Worm (Caenorhabditis elegans): Measurements from ENCODE around the gene K09A9.6.
A peak's percentile ranks its signal among the peaks of the same experiment; 100 is the strongest.

Gene K09A9.6

DNA sequence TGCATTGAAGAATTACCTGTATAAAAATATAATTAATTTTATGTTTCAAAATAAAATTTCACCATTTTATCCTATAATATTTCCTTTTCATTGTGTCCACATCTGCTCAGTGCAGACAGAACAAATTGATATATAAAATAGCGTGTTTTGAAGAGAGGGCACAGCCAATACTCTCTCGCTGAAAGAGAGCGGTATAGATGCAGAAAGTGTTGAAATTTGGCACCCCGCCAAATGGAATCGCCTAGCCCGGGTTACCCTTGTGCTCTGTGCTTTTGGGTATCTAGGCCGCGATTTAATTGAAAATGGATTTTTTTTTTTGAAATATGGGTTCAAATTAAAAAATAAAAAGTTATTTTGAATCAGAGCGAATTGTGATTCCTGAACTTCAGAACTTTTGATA is 40.1 kb downstream of the K09A9.6 start:
- peak; percentile 67 for TF ChIP-seq ceh-34 (tag; optimal IDR thresholded peaks at IDR 0.05)
- no peak for TF ChIP-seq odd-2 (tag; optimal IDR thresholded peaks at IDR 0.05)
- TF ChIP-seq unc-42 (tag; optimal IDR thresholded peaks at IDR 0.05): peak; percentile 29

DNA sequence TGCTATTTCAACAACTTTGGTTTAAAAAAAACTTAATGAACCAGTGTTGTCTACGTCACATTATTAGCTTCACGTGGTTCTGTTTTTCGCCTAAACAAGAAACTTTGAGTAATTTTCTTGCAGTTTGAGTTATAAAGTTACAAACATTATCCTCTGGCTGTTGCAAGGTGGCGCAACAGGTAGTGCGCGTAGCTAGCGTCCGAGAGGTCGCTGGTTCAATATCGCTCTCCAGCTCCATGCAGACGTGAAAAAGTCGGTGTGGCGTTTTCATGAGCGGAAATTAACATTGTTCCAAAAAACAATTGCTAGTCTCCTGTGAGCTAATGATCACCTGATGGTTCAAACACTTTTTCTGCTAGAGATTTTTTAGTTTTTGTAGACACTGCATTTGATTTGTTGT is 42.2 kb downstream of the K09A9.6 start:
- TF ChIP-seq pag-3 (tag; optimal IDR thresholded peaks at IDR 0.05; ENCODE audit: borderline replicate concordance): no peak
- TF ChIP-seq sox-2 (GFP tag; IDR thresholded peaks at IDR 0.05): no peak
- TF ChIP-seq dmd-4 (tag; optimal IDR thresholded peaks at IDR 0.05; ENCODE audit: borderline replicate concordance): no peak
- no peak for TF ChIP-seq ttx-3 (tag; optimal IDR thresholded peaks at IDR 0.05)

ce11 chrX:15620200-15620599 is 43.2 kb downstream of the K09A9.6 start, which contains the start of gene K09E9.1:
Gene K09E9.1 (plus strand): TSS chrX:15620500.
- no peak for TF ChIP-seq lin-11 (tag; optimal IDR thresholded peaks at IDR 0.05)
- TF ChIP-seq ttx-3 (tag; optimal IDR thresholded peaks at IDR 0.05): no peak
- TF ChIP-seq gmeb-2 (tag; optimal IDR thresholded peaks at IDR 0.05): no peak
- no peak for TF ChIP-seq ceh-22 (tag; optimal IDR thresholded peaks at IDR 0.05)
- no peak for TF ChIP-seq pha-4 (tag; optimal IDR thresholded peaks at IDR 0.05)
- TF ChIP-seq odd-2 (tag; optimal IDR thresholded peaks at IDR 0.05): no peak
- TF ChIP-seq ceh-6 (GFP tag; optimal IDR thresholded peaks at IDR 0.05): no peak
- no peak for TF ChIP-seq C38D4.7 (GFP tag; optimal IDR thresholded peaks at IDR 0.05)
- TF ChIP-seq npax-4 (tag; optimal IDR thresholded peaks at IDR 0.05): no peak
- TF ChIP-seq dve-1 (tag; optimal IDR thresholded peaks at IDR 0.05): no peak
- no peak for TF ChIP-seq unc-86 (tag; optimal IDR thresholded peaks at IDR 0.05)

DNA sequence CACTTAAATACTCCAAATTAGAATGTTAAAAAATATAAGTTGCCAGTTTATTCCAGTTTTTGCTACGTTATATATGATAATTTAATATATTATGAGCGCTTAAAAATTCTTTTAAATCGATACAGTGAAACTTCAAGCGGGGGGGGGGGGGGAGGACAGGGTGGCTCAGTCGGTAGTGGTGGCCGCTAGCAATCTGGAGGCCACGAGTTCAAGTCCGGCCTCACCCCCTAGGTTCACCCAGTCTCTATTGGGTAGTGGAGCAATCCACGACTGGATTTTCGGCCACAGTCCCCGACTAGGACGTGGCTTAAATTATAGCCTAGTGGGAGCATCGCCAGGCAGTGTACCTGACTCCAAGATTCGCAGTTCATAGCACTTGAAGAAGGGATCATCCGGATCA is 44.0 kb downstream of the K09A9.6 start:
- TF ChIP-seq nfya-1 (tag; optimal IDR thresholded peaks at IDR 0.05) (no peak), ceh-31 (tag; optimal IDR thresholded peaks at IDR 0.05) (no peak), ceh-22 (tag; optimal IDR thresholded peaks at IDR 0.05) (no peak), ceh-6 (GFP tag; optimal IDR thresholded peaks at IDR 0.05) (no peak), unc-42 (tag; optimal IDR thresholded peaks at IDR 0.05) (no peak), madf-2 (tag; optimal IDR thresholded peaks at IDR 0.05) (no peak), hlh-13 (GFP tag; optimal IDR thresholded peaks at IDR 0.05) (no peak), gmeb-2 (tag; optimal IDR thresholded peaks at IDR 0.05) (no peak), lim-6 (tag; optimal IDR thresholded peaks at IDR 0.05) (no peak), ceh-18 (tag; optimal IDR thresholded peaks at IDR 0.05) (no peak), ceh-14 (tag; optimal IDR thresholded peaks at IDR 0.05) (no peak)

DNA sequence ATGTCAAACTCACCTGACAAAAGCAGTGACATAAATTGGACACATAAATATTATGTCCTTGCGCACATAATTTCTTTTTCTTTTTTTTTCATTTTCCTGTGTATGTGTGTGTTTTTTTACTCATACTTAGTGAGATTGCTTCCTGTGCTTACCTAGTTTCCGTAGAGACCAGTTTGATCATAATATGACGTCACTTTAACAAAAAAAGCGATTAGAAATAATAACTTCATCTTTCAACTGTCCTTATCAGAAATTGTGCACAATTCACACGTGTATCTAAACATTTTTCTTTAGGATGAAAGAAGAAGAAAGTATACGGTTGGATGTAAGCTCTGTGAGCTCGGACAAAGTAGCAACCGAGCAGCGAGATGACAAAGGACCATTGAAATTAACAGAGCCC is 45.0 kb downstream of the K09A9.6 start:
- TF ChIP-seq ama-1 (optimal IDR thresholded peaks at IDR 0.05) (no peak), T23F11.4 (GFP tag; optimal IDR thresholded peaks at IDR 0.05) (no peak), ceh-30 (tag; optimal IDR thresholded peaks at IDR 0.05) (no peak), pax-1 (tag; optimal IDR thresholded peaks at IDR 0.05) (no peak), tbx-2 (tag; optimal IDR thresholded peaks at IDR 0.05) (no peak), eyg-1 (tag; optimal IDR thresholded peaks at IDR 0.05) (no peak)

DNA sequence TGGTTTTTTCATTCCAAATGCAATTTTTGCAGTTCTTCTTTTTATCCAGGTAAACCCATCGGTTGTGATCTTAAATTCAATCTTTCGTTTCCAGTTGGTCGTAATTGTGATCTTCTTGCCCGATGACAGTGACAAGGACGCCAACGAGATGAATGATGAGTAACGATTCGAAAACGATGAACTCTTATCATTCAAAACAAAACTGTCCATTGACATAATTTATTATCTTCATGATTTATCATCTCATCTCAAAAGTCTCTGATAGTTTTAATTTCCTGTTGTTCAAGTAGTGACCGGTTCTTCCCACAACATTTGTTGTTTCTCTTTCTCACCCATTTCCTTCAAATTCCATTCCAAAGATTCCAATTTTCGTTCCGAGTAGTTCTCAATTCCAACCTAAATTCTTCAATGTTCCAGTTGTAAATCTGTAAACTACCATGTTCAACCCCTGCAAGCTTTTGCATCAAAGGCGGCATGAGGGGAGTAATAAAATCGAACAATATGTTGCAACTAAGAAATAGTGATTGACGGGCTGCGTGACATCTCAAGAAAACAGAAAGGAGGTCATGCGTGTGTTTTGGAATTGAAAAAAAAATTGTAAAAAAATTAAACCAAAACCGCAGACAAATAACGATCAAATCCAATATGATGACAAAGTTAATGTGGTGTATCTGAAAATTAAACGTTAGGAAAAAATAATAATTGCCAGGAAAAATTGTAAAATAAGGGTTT is 49.2 kb downstream of the K09A9.6 start:
- TF ChIP-seq unc-42 (tag; optimal IDR thresholded peaks at IDR 0.05) (no peak), unc-86 (tag; optimal IDR thresholded peaks at IDR 0.05) (no peak), dve-1 (tag; optimal IDR thresholded peaks at IDR 0.05) (no peak), ceh-48 (tag; optimal IDR thresholded peaks at IDR 0.05) (no peak), sdc-2 (tag; optimal IDR thresholded peaks at IDR 0.05) (no peak), ceh-34 (tag; optimal IDR thresholded peaks at IDR 0.05) (no peak), ceh-18 (tag; optimal IDR thresholded peaks at IDR 0.05) (no peak), madf-2 (tag; optimal IDR thresholded peaks at IDR 0.05) (no peak), dmd-4 (tag; optimal IDR thresholded peaks at IDR 0.05; ENCODE audit: borderline replicate concordance) (no peak), ceh-14 (tag; optimal IDR thresholded peaks at IDR 0.05) (no peak), C38D4.7 (GFP tag; optimal IDR thresholded peaks at IDR 0.05) (no peak), ref-2 (tag; optimal IDR thresholded peaks at IDR 0.05) (no peak), hlh-13 (GFP tag; optimal IDR thresholded peaks at IDR 0.05) (no peak), sox-2 (GFP tag; IDR thresholded peaks at IDR 0.05) (no peak), Y22D7AL.16 (tag; optimal IDR thresholded peaks at IDR 0.05) (no peak), hlh-15 (tag; optimal IDR thresholded peaks at IDR 0.05) (no peak), eyg-1 (tag; optimal IDR thresholded peaks at IDR 0.05) (no peak), sox-4 (tag; optimal IDR thresholded peaks at IDR 0.05) (no peak), npax-4 (tag; optimal IDR thresholded peaks at IDR 0.05) (no peak), ceh-30 (tag; optimal IDR thresholded peaks at IDR 0.05) (no peak)
